Worm (Caenorhabditis elegans) whole organism, L4 larva: Measurements from ENCODE around the gene F20D6.15.

Source experiments
- F26F4.8 ChIP-seq: fragments of 200-800 bp; sonication (Bioruptor generic); conservative IDR thresholded peaks from 2 replicates; pipeline ENCODE4 v1.3.6; 2022; ENCODE audit warnings: missing genetic modification characterization, missing compliant biosample characterization
- T20F7.1 ChIP-seq: fragments of 200-800 bp; sonication (Bioruptor generic); optimal IDR thresholded peaks from 2 replicates; lab custom pipeline; 2018; ENCODE audit warnings: mild to moderate bottlenecking, missing genetic modification characterization, missing compliant biosample characterization
- Y105C5A.15 ChIP-seq: fragments of 200-800 bp; sonication (Bioruptor generic); IDR thresholded peaks from 2 replicates; pipeline ENCODE4 v1.3.6; 2022; ENCODE audit warnings: missing genetic modification characterization, missing compliant biosample characterization
- Y48G9A.11 ChIP-seq: fragments of 200-800 bp; sonication (Bioruptor generic); IDR thresholded peaks from 2 replicates; pipeline ENCODE4 v1.3.6; 2022; ENCODE audit warnings: missing genetic modification reagents, missing genetic modification characterization, missing compliant biosample characterization
- ZK546.5 ChIP-seq, 2 experiments: sonication (generic microtip); optimal IDR thresholded peaks; 2 replicates each; lab custom pipeline; 2017; ENCODE audit warnings: missing biosample characterization in 2 of 2, missing genetic modification characterization in 2 of 2
- aha-1 ChIP-seq: fragments of 150-350 bp; peaks from one replicate; lab custom pipeline; 2014; ENCODE audit warnings: missing biosample characterization, missing genetic modification characterization
- ceh-20 ChIP-seq: fragments of 200-800 bp; sonication (Bioruptor generic); IDR thresholded peaks from 2 replicates; pipeline ENCODE4 v1.3.6; 2022; ENCODE audit warnings: missing genetic modification reagents, missing genetic modification characterization, missing compliant biosample characterization
- ces-1 ChIP-seq: fragments of 150-350 bp; sonication (generic microtip); optimal IDR thresholded peaks from 4 replicates; lab custom pipeline; 2014; ENCODE audit warnings: missing biosample characterization, missing genetic modification reagents, missing genetic modification characterization
- ctbp-1 ChIP-seq: fragments of 200-800 bp; sonication (Bioruptor generic); IDR thresholded peaks from 2 replicates; pipeline ENCODE4 v1.3.6; 2022; ENCODE audit warnings: missing genetic modification reagents, missing genetic modification characterization, missing compliant biosample characterization
- daf-16 ChIP-seq, 3 experiments: sonication (generic microtip); optimal IDR thresholded peaks; 2 replicates each; lab custom pipeline; 2016 to 2017; ENCODE audit warnings: missing genetic modification characterization in 3 of 3, missing genetic modification reagents in 3 of 3, mild to moderate bottlenecking in 2 of 3, missing compliant biosample characterization in 2 of 3, missing biosample characterization in 1 of 3, moderate library complexity in 1 of 3
- dmd-9 ChIP-seq: fragments of 200-800 bp; sonication (Bioruptor generic); IDR thresholded peaks from 2 replicates; pipeline ENCODE4 v1.3.6; 2022; ENCODE audit warnings: missing genetic modification reagents, missing genetic modification characterization, missing compliant biosample characterization
- dve-1 ChIP-seq: sonication (generic microtip); optimal IDR thresholded peaks from 2 replicates; lab custom pipeline; 2017; ENCODE audit warnings: antibody characterized with exemption, mild to moderate bottlenecking, missing genetic modification characterization, missing compliant biosample characterization; ENCODE audit not compliant: insufficient read depth
- fkh-10 ChIP-seq: fragments of 150-350 bp; optimal IDR thresholded peaks from 2 replicates; lab custom pipeline; 2014; ENCODE audit warnings: missing biosample characterization, missing genetic modification reagents, missing genetic modification characterization
- fos-1 ChIP-seq: fragments of 150-350 bp; optimal IDR thresholded peaks from 2 replicates; lab custom pipeline; 2014; ENCODE audit warnings: missing biosample characterization, missing genetic modification characterization
- hlh-11 ChIP-seq: fragments of 200-800 bp; sonication (Bioruptor generic); optimal IDR thresholded peaks from 2 replicates; lab custom pipeline; 2018; ENCODE audit warnings: mild to moderate bottlenecking, missing genetic modification characterization, missing compliant biosample characterization
- hlh-30 ChIP-seq: sonication (generic microtip); optimal IDR thresholded peaks from 2 replicates; lab custom pipeline; 2017; ENCODE audit warnings: antibody characterized with exemption, mild to moderate bottlenecking, missing genetic modification characterization, missing compliant biosample characterization; ENCODE audit not compliant: insufficient read depth
- lim-7 ChIP-seq: fragments of 200-800 bp; sonication (Bioruptor generic); IDR thresholded peaks from 2 replicates; pipeline ENCODE4 v1.3.6; 2022; ENCODE audit warnings: missing genetic modification characterization, missing compliant biosample characterization
- lin-38 ChIP-seq: fragments of 200-800 bp; sonication (Bioruptor generic); IDR thresholded peaks from 2 replicates; pipeline ENCODE4 v1.3.6; 2022; ENCODE audit warnings: missing genetic modification reagents, missing genetic modification characterization, missing compliant biosample characterization
- lin-39 ChIP-seq: fragments of 150-350 bp; optimal IDR thresholded peaks from 2 replicates; lab custom pipeline; 2014; ENCODE audit warnings: missing biosample characterization, missing genetic modification reagents, missing genetic modification characterization
- mdl-1 ChIP-seq, 2 experiments: fragments of 150-350 bp in 1 of 2; sonication (generic microtip) in 1 of 2; optimal IDR thresholded peaks; 2 replicates each; lab custom pipeline; 2014 to 2017; ENCODE audit warnings: missing biosample characterization in 2 of 2, missing genetic modification characterization in 2 of 2
- mxl-2 ChIP-seq: fragments of 200-800 bp; sonication (Bioruptor generic); conservative IDR thresholded peaks from 2 replicates; pipeline ENCODE4 v1.3.6; 2022; ENCODE audit warnings: missing genetic modification reagents, missing genetic modification characterization, missing compliant biosample characterization
- nhr-11 ChIP-seq: fragments of 150-350 bp; optimal IDR thresholded peaks from 2 replicates; lab custom pipeline; 2014; ENCODE audit warnings: missing biosample characterization, missing genetic modification characterization
- nhr-25 ChIP-seq: sonication (generic microtip); optimal IDR thresholded peaks from 2 replicates; lab custom pipeline; 2017; ENCODE audit warnings: missing genetic modification characterization, mild to moderate bottlenecking, missing compliant biosample characterization, antibody characterized with exemption, moderate library complexity, borderline replicate concordance; ENCODE audit not compliant: insufficient read depth
- nhr-28 ChIP-seq: fragments of 150-350 bp; optimal IDR thresholded peaks from 2 replicates; lab custom pipeline; 2014; ENCODE audit warnings: missing biosample characterization, missing genetic modification characterization
- nhr-6 ChIP-seq: fragments of 150-350 bp; optimal IDR thresholded peaks from 2 replicates; lab custom pipeline; 2014; ENCODE audit warnings: missing biosample characterization, missing genetic modification characterization
- nhr-77 ChIP-seq: fragments of 150-350 bp; optimal IDR thresholded peaks from 2 replicates; lab custom pipeline; 2014; ENCODE audit warnings: missing biosample characterization, missing genetic modification characterization
- saeg-2 ChIP-seq: fragments of 200-800 bp; sonication (Bioruptor generic); IDR thresholded peaks from 2 replicates; pipeline ENCODE4 v1.3.6; 2022; ENCODE audit warnings: missing genetic modification reagents, missing genetic modification characterization, missing compliant biosample characterization
- snpc-1.2 ChIP-seq: fragments of 200-800 bp; sonication (Bioruptor generic); IDR thresholded peaks from 2 replicates; pipeline ENCODE4 v1.3.6; 2022; ENCODE audit warnings: missing genetic modification reagents, missing genetic modification characterization, missing compliant biosample characterization
- tra-1 ChIP-seq: fragments of 200-800 bp; sonication (Bioruptor generic); IDR thresholded peaks from 2 replicates; pipeline ENCODE4 v1.3.6; 2022; ENCODE audit warnings: missing genetic modification reagents, missing genetic modification characterization, missing compliant biosample characterization
- unc-62 ChIP-seq, 3 experiments: fragments of 150-350 bp in 1 of 3; sonication (generic microtip); optimal IDR thresholded peaks in 2 of 3; peaks in 1 of 3; 1 replicate in 1 of 3; 2 replicates in 2 of 3; lab custom pipeline; 2014 to 2017; ENCODE audit warnings: missing biosample characterization in 3 of 3, missing genetic modification characterization in 3 of 3, missing genetic modification reagents in 3 of 3, missing genotype in 1 of 3
- vab-7 ChIP-seq: fragments of 200-800 bp; sonication (Bioruptor generic); IDR thresholded peaks from 2 replicates; pipeline ENCODE4 v1.3.6; 2022; ENCODE audit warnings: missing genetic modification reagents, missing genetic modification characterization, missing compliant biosample characterization

The F20D6.15 gene

ce11 chrV:8201229-8201858 lies 13.1 kb upstream of the F20D6.15 start, which contains the start of gene cri-2:
TSS of gene cri-2 (plus strand) at chrV:8201808.
- TF ChIP-seq hlh-11 (tag; lab: Kevin White, UChicago) (peak; percentile 19), lim-7 (no peak), nhr-28 (tag; lab: Kevin White, UChicago) (peak; percentile 39), ces-1 (no peak), nhr-6 (tag; lab: Kevin White, UChicago) (peak; percentile 13), dve-1 (tag; lab: Kevin White, UChicago) (peak; percentile 46), daf-16 (GFP tag; optimal IDR thresholded peaks at IDR 0.05; lab: Kevin White, UChicago) (peak in 1 of 2 experiments; percentile 76), daf-16 (tag; optimal IDR thresholded peaks at IDR 0.05; lab: Kevin White, UChicago) (no peak), T20F7.1 (GFP tag; lab: Kevin White, UChicago) (peak; percentile 30), aha-1 (peak; percentile 46)
- TF ChIP-seq, all 104 proteins: peak for 7

ce11 chrV:8198994-8199393 lies 10.7 kb upstream of the F20D6.15 start, which contains the start of gene F20D6.11:
TSS of gene F20D6.11 (minus strand) at chrV:8199094.
- TF ChIP-seq daf-16 (GFP tag; optimal IDR thresholded peaks at IDR 0.05; lab: Kevin White, UChicago): no peak
- peak; percentile 19 for TF ChIP-seq daf-16 (tag; optimal IDR thresholded peaks at IDR 0.05; lab: Kevin White, UChicago)
- TF ChIP-seq hlh-11 (tag; lab: Kevin White, UChicago): peak; percentile 5
- TF ChIP-seq lin-39: no peak

ce11 chrV:8196993-8197392 lies 8.7 kb upstream of the F20D6.15 start:
- no peak for TF ChIP-seq Y48G9A.11 (GFP tag; lab: Robert Waterston, UW)
- peak in 1 of 2 experiments; percentile 92 for TF ChIP-seq unc-62 (GFP tag; optimal IDR thresholded peaks at IDR 0.05 in 1 of 2; lab: Kevin White, UChicago)
- no peak for TF ChIP-seq unc-62 (tag; optimal IDR thresholded peaks at IDR 0.05; lab: Kevin White, UChicago)
- no peak for TF ChIP-seq fkh-10
- no peak for TF ChIP-seq mdl-1 (tag; optimal IDR thresholded peaks at IDR 0.05; lab: Kevin White, UChicago)
- TF ChIP-seq nhr-11 (tag; lab: Kevin White, UChicago): no peak
- TF ChIP-seq aha-1: peak; percentile 27
- no peak for TF ChIP-seq snpc-1.2 (GFP tag; lab: Robert Waterston, UW)
- no peak for TF ChIP-seq lin-38 (GFP tag; lab: Robert Waterston, UW)

ce11 chrV:8195889-8196418 lies 7.7 kb upstream of the F20D6.15 start, which contains the start of gene F20D6.10:
TSS of gene F20D6.10 (minus strand) at chrV:8195939.
- TF ChIP-seq ces-1: no peak
- TF ChIP-seq hlh-30 (tag; lab: Kevin White, UChicago): peak; percentile 41
- peak in 1 of 2 experiments; percentile 33 for TF ChIP-seq unc-62 (GFP tag; optimal IDR thresholded peaks at IDR 0.05 in 1 of 2; lab: Kevin White, UChicago)
- TF ChIP-seq unc-62 (tag; optimal IDR thresholded peaks at IDR 0.05; lab: Kevin White, UChicago): no peak
- TF ChIP-seq aha-1: peak; percentile 58
- TF ChIP-seq daf-16 (GFP tag; optimal IDR thresholded peaks at IDR 0.05; lab: Kevin White, UChicago): peak in 1 of 2 experiments; percentile 55
- TF ChIP-seq daf-16 (tag; optimal IDR thresholded peaks at IDR 0.05; lab: Kevin White, UChicago): no peak
- TF ChIP-seq nhr-11 (tag; lab: Kevin White, UChicago): peak; percentile 34
- no peak for TF ChIP-seq Y105C5A.15 (GFP tag; lab: Robert Waterston, UW)
- TF ChIP-seq, all 104 proteins: peak for 5

ce11 chrV:8190430-8190829 lies 2.2 kb upstream of the F20D6.15 start, which contains the start of gene F20D6.1:
TSS of gene F20D6.1 (plus strand) at chrV:8190730.
- TF ChIP-seq daf-16 (GFP tag; optimal IDR thresholded peaks at IDR 0.05; lab: Kevin White, UChicago) (no peak), daf-16 (tag; optimal IDR thresholded peaks at IDR 0.05; lab: Kevin White, UChicago) (no peak)

- TF ChIP-seq nhr-77 (tag; lab: Kevin White, UChicago) (no peak), ctbp-1 (GFP tag; lab: Robert Waterston, UW) (no peak), Y48G9A.11 (GFP tag; lab: Robert Waterston, UW) (no peak), dmd-9 (GFP tag; lab: Robert Waterston, UW) (no peak), fos-1 (tag; lab: Kevin White, UChicago) (no peak), vab-7 (GFP tag; lab: Robert Waterston, UW) (no peak), ceh-20 (GFP tag; lab: Robert Waterston, UW) (no peak), ZK546.5 (tag; optimal IDR thresholded peaks at IDR 0.05; lab: Kevin White, UChicago) (no peak), tra-1 (no peak), lin-38 (GFP tag; lab: Robert Waterston, UW) (no peak), nhr-25 (tag; lab: Kevin White, UChicago) (no peak), saeg-2 (no peak), F26F4.8 (no peak), mxl-2 (GFP tag; lab: Robert Waterston, UW) (no peak)
These were observed 1.7 kb upstream of the F20D6.15 start, which contains the start of gene F20D6.12 for ce11 chrV:8190016-8190415. TSS of gene F20D6.12 (minus strand) at chrV:8190116.
